Fruit fly (Drosophila melanogaster): ENCODE measurements around the gene Mnt.

Gene Mnt

DNA sequence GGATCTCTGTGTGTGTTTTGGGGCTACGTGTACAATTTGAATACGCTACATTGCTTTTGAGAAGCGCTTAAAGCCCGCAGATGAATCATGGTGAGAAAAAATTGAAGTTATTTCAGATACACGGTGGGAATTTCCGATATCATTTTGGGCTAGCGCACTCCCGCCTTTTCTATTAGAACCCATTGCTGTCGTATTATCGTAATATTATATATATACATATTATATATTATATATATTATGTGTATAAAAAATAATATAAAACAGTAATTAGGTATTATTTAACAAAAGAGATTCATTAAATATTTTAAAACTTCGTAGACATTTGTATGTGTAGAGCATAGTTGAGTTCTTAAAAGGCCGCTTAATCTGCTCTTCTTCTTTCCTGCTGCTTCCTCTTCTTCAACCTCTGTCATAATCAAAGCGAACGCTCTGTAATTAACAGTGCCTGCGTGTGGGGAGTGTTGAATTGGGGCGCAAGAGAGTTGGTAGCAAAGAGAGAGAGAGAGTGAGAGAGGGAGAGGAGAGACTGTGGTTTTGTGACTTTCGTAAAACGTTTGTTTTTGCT is 6.3 kb downstream of the Mnt start (continued):
- no peak for TF ChIP-seq usp (GFP tag; optimal IDR thresholded peaks at IDR 0.05)
- no peak for TF ChIP-seq CG7271 (tag; optimal IDR thresholded peaks at IDR 0.05)
- peak; percentile 88 for TF ChIP-seq CG17829 (tag; optimal IDR thresholded peaks at IDR 0.05)
- TF ChIP-seq Sin3A (optimal IDR thresholded peaks at IDR 0.05) = no peak
- peak; percentile 86 for TF ChIP-seq sens (GFP tag)
- TF ChIP-seq CG14860 (GFP tag; IDR thresholded peaks at IDR 0.05; ENCODE audit: partially characterized antibody) = no peak
- peak; percentile 71 for TF ChIP-seq CG30403 (GFP tag; optimal IDR thresholded peaks at IDR 0.05)
- no peak; the same call in 1 of the 2 replicates for TF ChIP-seq CG6272 (GFP tag; IDR thresholded peaks at IDR 0.05)
- 0 out of 3 replicates have a peak, but pooled peaks have one; percentile 10 for TF ChIP-seq CG3726 (GFP tag; IDR thresholded peaks at IDR 0.05)
- peak; percentile 78 for TF ChIP-seq row (GFP tag; IDR thresholded peaks at IDR 0.05)
- peak; percentile 89 for TF ChIP-seq CG12391 (tag; optimal IDR thresholded peaks at IDR 0.05)
- TF ChIP-seq da (GFP tag; optimal IDR thresholded peaks at IDR 0.05) = no peak
- peak; percentile 59 for TF ChIP-seq sug (tag; optimal IDR thresholded peaks at IDR 0.05)
- peak; percentile 99 for TF ChIP-seq CG17385 (GFP tag; optimal IDR thresholded peaks at IDR 0.05)
- peak; percentile 48 for TF ChIP-seq Dip3 (GFP tag; optimal IDR thresholded peaks at IDR 0.05)
- TF ChIP-seq CG11695 (GFP tag; IDR thresholded peaks at IDR 0.05) = no peak; the same call in 1 of the 3 replicates
- peak; percentile 43 for TF ChIP-seq kah (GFP tag; optimal IDR thresholded peaks at IDR 0.05)
- TF ChIP-seq Pdp1 (GFP tag; optimal IDR thresholded peaks at IDR 0.05) = peak in 1 of 2 experiments; percentile 79
- TF ChIP-seq CG12769 (tag; optimal IDR thresholded peaks at IDR 0.05) = no peak
- no peak for TF ChIP-seq Doc3 (GFP tag; IDR thresholded peaks at IDR 0.05; ENCODE audit: partially characterized antibody)
- peak; percentile 41; the same call in 1 of the 2 replicates for TF ChIP-seq ttk (GFP tag; IDR thresholded peaks at IDR 0.05)
- peak; percentile 94 for TF ChIP-seq phol (tag; optimal IDR thresholded peaks at IDR 0.05)
- TF ChIP-seq gem (tag; optimal IDR thresholded peaks at IDR 0.05) = peak; percentile 94
- TF ChIP-seq Scr (GFP tag; IDR thresholded peaks at IDR 0.05; ENCODE audit: partially characterized antibody) = no peak
- TF ChIP-seq CG10462 (GFP tag; optimal IDR thresholded peaks at IDR 0.05) = peak; percentile 19
- TF ChIP-seq crp (GFP tag; optimal IDR thresholded peaks at IDR 0.05) = peak in 1 of 2 experiments; percentile 31
- TF ChIP-seq gfzf (GFP tag; optimal IDR thresholded peaks at IDR 0.05) = no peak
- TF ChIP-seq CG14441 (GFP tag; IDR thresholded peaks at IDR 0.05) = peak; percentile 66
- peak; percentile 73 for TF ChIP-seq Xbp1 (GFP tag; optimal IDR thresholded peaks at IDR 0.05)
- TF ChIP-seq Lpt (GFP tag; optimal IDR thresholded peaks at IDR 0.05) = no peak
- TF ChIP-seq nerfin-1 (tag; optimal IDR thresholded peaks at IDR 0.05) = peak; percentile 81
- peak; percentile 64 for TF ChIP-seq ssp (GFP tag; IDR thresholded peaks at IDR 0.05)
- no peak for TF ChIP-seq pum (GFP tag; optimal IDR thresholded peaks at IDR 0.05)
- TF ChIP-seq dm (GFP tag; optimal IDR thresholded peaks at IDR 0.05) = no peak
- peak; percentile 3 for TF ChIP-seq trh (GFP tag; optimal IDR thresholded peaks at IDR 0.05)
- peak; percentile 49 for TF ChIP-seq CG5245 (GFP tag; optimal IDR thresholded peaks at IDR 0.05)
- peak; percentile 86 for TF ChIP-seq odd (GFP tag; optimal IDR thresholded peaks at IDR 0.05)
- no peak for TF ChIP-seq CG12744 (GFP tag; optimal IDR thresholded peaks at IDR 0.05)
- peak; percentile 22 for TF ChIP-seq ac (GFP tag; optimal IDR thresholded peaks at IDR 0.05)
- no peak for TF ChIP-seq pan (optimal IDR thresholded peaks at IDR 0.05)
- TF ChIP-seq pan (GFP tag; optimal IDR thresholded peaks at IDR 0.05 in 1 of 2, IDR thresholded peaks at IDR 0.05 in 1 of 2) = peak in 1 of 2 experiments; percentile 66
- peak; percentile 88 for TF ChIP-seq CG13424 (tag; optimal IDR thresholded peaks at IDR 0.05)
- TF ChIP-seq Ets97D (GFP tag; optimal IDR thresholded peaks at IDR 0.05) = no peak
- TF ChIP-seq BEAF-32 (GFP tag; optimal IDR thresholded peaks at IDR 0.05) = no peak
- TF ChIP-seq grn (GFP tag; optimal IDR thresholded peaks at IDR 0.05) = no peak
- no peak for TF ChIP-seq Ravus (GFP tag; IDR thresholded peaks at IDR 0.05)
- TF ChIP-seq zfh1 (GFP tag; IDR thresholded peaks at IDR 0.05) = peak; percentile 63; the same call in 2 of the 3 replicates
- TF ChIP-seq CG1647 (GFP tag; optimal IDR thresholded peaks at IDR 0.05) = no peak
- TF ChIP-seq cas (GFP tag; IDR thresholded peaks at IDR 0.05) = no peak
- peak; percentile 15 for TF ChIP-seq CG7987 (GFP tag; optimal IDR thresholded peaks at IDR 0.05)
- TF ChIP-seq pb (GFP tag; optimal IDR thresholded peaks at IDR 0.05) = peak; percentile 6
